Worm (Caenorhabditis elegans): ENCODE data around the gene W02B12.11.
A peak's percentile ranks its signal among the peaks of the same experiment; 100 is the strongest.

W02B12.11 gene

ce11 chrII:11453025-11453424 lies 20.6 kb upstream of the W02B12.11 start, which contains the start of gene rsp-1 (continued):
- TF ChIP-seq Y79H2A.3 (GFP tag; conservative IDR thresholded peaks at IDR 0.05) = no peak
- peak; percentile 27 for TF ChIP-seq F22D6.2 (tag; optimal IDR thresholded peaks at IDR 0.05)
- peak; percentile 79 for TF ChIP-seq lsl-1 (GFP tag; optimal IDR thresholded peaks at IDR 0.05)
- peak; percentile 61 for TF ChIP-seq hmg-1.2 (GFP tag; IDR thresholded peaks at IDR 0.05)
- TF ChIP-seq nhr-90 (tag; optimal IDR thresholded peaks at IDR 0.05) = peak; percentile 23
- TF ChIP-seq athp-1 (tag; optimal IDR thresholded peaks at IDR 0.05) = peak; percentile 82
- TF ChIP-seq unc-62 (GFP tag; optimal IDR thresholded peaks at IDR 0.05) = no peak
- no peak for TF ChIP-seq egrh-3 (GFP tag; IDR thresholded peaks at IDR 0.05)
- TF ChIP-seq attf-6 (GFP tag; IDR thresholded peaks at IDR 0.05) = no peak; the same call in 1 of the 2 replicates
- TF ChIP-seq F52B5.7 (tag; optimal IDR thresholded peaks at IDR 0.05) = peak; percentile 16
- peak; percentile 94 for TF ChIP-seq ekl-4 (GFP tag; IDR thresholded peaks at IDR 0.05)
- TF ChIP-seq nhr-27 (tag; optimal IDR thresholded peaks at IDR 0.05) = no peak
- no peak for TF ChIP-seq nhr-179 (tag; optimal IDR thresholded peaks at IDR 0.05)
- TF ChIP-seq hlh-12 (tag; optimal IDR thresholded peaks at IDR 0.05) = no peak
- peak; percentile 95 for TF ChIP-seq nhr-80 (tag; optimal IDR thresholded peaks at IDR 0.05)
- peak; percentile 21 for TF ChIP-seq somi-1 (GFP tag; optimal IDR thresholded peaks at IDR 0.05)
- no peak for TF ChIP-seq lin-26 (GFP tag; IDR thresholded peaks at IDR 0.05)
- no peak for TF ChIP-seq cebp-2 (GFP tag; IDR thresholded peaks at IDR 0.05)
- TF ChIP-seq ztf-26 (tag; optimal IDR thresholded peaks at IDR 0.05) = peak; percentile 71
- TF ChIP-seq Y53F4B.3 (GFP tag; IDR thresholded peaks at IDR 0.05) = no peak
- TF ChIP-seq pbrm-1 (GFP tag; IDR thresholded peaks at IDR 0.05) = peak; percentile 91
- TF ChIP-seq mel-28 (tag; optimal IDR thresholded peaks at IDR 0.05; ENCODE audit: borderline replicate concordance) = no peak
- TF ChIP-seq nfya-1 (tag; optimal IDR thresholded peaks at IDR 0.05; ENCODE audit: borderline replicate concordance, insufficient read depth) = no peak
- TF ChIP-seq fkh-3 (tag; optimal IDR thresholded peaks at IDR 0.05) = no peak
- no peak for TF ChIP-seq bed-2 (GFP tag; IDR thresholded peaks at IDR 0.05)
- no peak for TF ChIP-seq T26A5.8 (tag; optimal IDR thresholded peaks at IDR 0.05)
- peak; percentile 53 for TF ChIP-seq F49E8.2 (tag; optimal IDR thresholded peaks at IDR 0.05; ENCODE audit: insufficient read depth)
- no peak for TF ChIP-seq zim-3 (tag; optimal IDR thresholded peaks at IDR 0.05)
- peak; percentile 90 for TF ChIP-seq mcd-1 (GFP tag; IDR thresholded peaks at IDR 0.05)
- no peak for TF ChIP-seq him-1 (tag; optimal IDR thresholded peaks at IDR 0.05)
- no peak for TF ChIP-seq F37B4.10 (GFP tag; IDR thresholded peaks at IDR 0.05)
- TF ChIP-seq atf-7 (tag; optimal IDR thresholded peaks at IDR 0.05) = peak; percentile 66
- TF ChIP-seq K12H6.12 (tag; optimal IDR thresholded peaks at IDR 0.05) = peak; percentile 80
- peak; percentile 43 for TF ChIP-seq gei-17 (GFP tag; optimal IDR thresholded peaks at IDR 0.05)
- peak; percentile 73 for TF ChIP-seq ceh-91 (GFP tag; IDR thresholded peaks at IDR 0.05)
- peak; percentile 12 for TF ChIP-seq B0261.1 (tag; optimal IDR thresholded peaks at IDR 0.05)
- TF ChIP-seq lsy-27 (tag; optimal IDR thresholded peaks at IDR 0.05; ENCODE audit: borderline replicate concordance, insufficient read depth) = no peak
- peak; percentile 79 for TF ChIP-seq attf-3 (GFP tag; conservative IDR thresholded peaks at IDR 0.05)
- peak; percentile 100 for TF ChIP-seq madf-3 (GFP tag; IDR thresholded peaks at IDR 0.05)
- peak; percentile 79 for TF ChIP-seq let-526 (GFP tag; IDR thresholded peaks at IDR 0.05)
- TF ChIP-seq B0336.3 (GFP tag; IDR thresholded peaks at IDR 0.05) = peak; percentile 83
- no peak for TF ChIP-seq nfya-2 (GFP tag; IDR thresholded peaks at IDR 0.05)
- peak; percentile 72 for TF ChIP-seq snpc-1.3 (tag; optimal IDR thresholded peaks at IDR 0.05; ENCODE audit: insufficient read depth)
- TF ChIP-seq tbx-9 (tag; optimal IDR thresholded peaks at IDR 0.05; ENCODE audit: borderline replicate concordance) = no peak
- no peak for TF ChIP-seq ceh-40 (GFP tag; IDR thresholded peaks at IDR 0.05)
- TF ChIP-seq mxl-1 (tag; optimal IDR thresholded peaks at IDR 0.05) = no peak
- no peak for TF ChIP-seq F57A8.1 (GFP tag; optimal IDR thresholded peaks at IDR 0.05)
- TF ChIP-seq ceh-100 (GFP tag; IDR thresholded peaks at IDR 0.05) = peak; percentile 78
- no peak for TF ChIP-seq rpc-1 (optimal IDR thresholded peaks at IDR 0.05)
- TF ChIP-seq rpc-1 (tag; optimal IDR thresholded peaks at IDR 0.05) = no peak
